Worm (Caenorhabditis elegans) whole organism, late embryonic: ENCODE data around the gene str-45.

Experiments
- hlh-8 ChIP-seq: sonication (generic microtip); optimal IDR thresholded peaks from 2 replicates; lab custom pipeline; 2016; ENCODE audit warnings: missing genotype, missing genetic modification characterization, missing compliant biosample characterization
- pha-4 ChIP-seq: fragments of 150-350 bp; optimal IDR thresholded peaks from 2 replicates; lab custom pipeline; 2018; ENCODE audit warnings: missing biosample characterization, missing genetic modification reagents, missing genetic modification characterization
- unc-55 ChIP-seq: sonication (generic microtip); optimal IDR thresholded peaks from 2 replicates; lab custom pipeline; 2017; ENCODE audit warnings: missing biosample characterization, missing genetic modification reagents, missing genetic modification characterization
- unc-86 ChIP-seq: sonication (generic microtip); optimal IDR thresholded peaks from 2 replicates; lab custom pipeline; 2016; ENCODE audit warnings: missing genetic modification characterization, missing compliant biosample characterization

- TF ChIP-seq unc-86 (tag; lab: Kevin White, UChicago) (no peak), hlh-8 (tag; lab: Kevin White, UChicago) (no peak), pha-4 (tag; lab: Kevin White, UChicago) (no peak), unc-55 (GFP tag; lab: Kevin White, UChicago) (no peak)
Measured at ce11 chrV:15109260-15109659, 49.5 kb upstream of the str-45 start, which contains the start of gene Y75B12A.2.
